Fruit fly (Drosophila melanogaster): ENCODE data around the gene CG14537.

- TF ChIP-seq CG14655 (GFP tag; optimal IDR thresholded peaks at IDR 0.05), result no peak
- no peak for TF ChIP-seq CG34367 (tag; optimal IDR thresholded peaks at IDR 0.05)
- no peak for TF ChIP-seq D1 (tag; optimal IDR thresholded peaks at IDR 0.05)
- TF ChIP-seq Pif1A (GFP tag; optimal IDR thresholded peaks at IDR 0.05), result no peak
- no peak for TF ChIP-seq CG32121 (GFP tag; IDR thresholded peaks at IDR 0.05)
- TF ChIP-seq fd96Ca (GFP tag; IDR thresholded peaks at IDR 0.05), result no peak
Observed at dm6 chr2L:7807563-7807962, 32.7 kb upstream of the CG14537 start.

Measured in whole organism, pupa.